Fruit fly (Drosophila melanogaster) whole organism: Measurements from ENCODE around the gene Noc2.

Source experiments
- CG8478 ChIP-seq: fragments of >200 bp; optimal IDR thresholded peaks from 2 replicates; lab custom pipeline; 2018; ENCODE audit warnings: inconsistent platforms
- Dll ChIP-seq: fragments of >200 bp; optimal IDR thresholded peaks from 2 replicates; lab custom pipeline; 2017
- EcR ChIP-seq, 2 experiments: fragments of >200 bp; optimal IDR thresholded peaks; 2 replicates each; lab custom pipeline; 2017; ENCODE audit warnings: missing biosample characterization in 2 of 2, missing genetic modification characterization in 2 of 2, missing genetic modification reagents in 2 of 2
- pan ChIP-seq: fragments of >200 bp; optimal IDR thresholded peaks from 2 replicates; lab custom pipeline; 2017
- psq ChIP-seq: fragments of >200 bp; optimal IDR thresholded peaks from 2 replicates; lab custom pipeline; 2017
- usp ChIP-seq: fragments of >200 bp; optimal IDR thresholded peaks from 2 replicates; lab custom pipeline; 2017; ENCODE audit warnings: missing biosample characterization, missing genetic modification characterization, mixed read lengths

Gene Noc2

dm6 chr2L:21163311-21163842, at the start of gene Noc2:
Gene Noc2 (plus strand): TSS chr2L:21163641.
- TF ChIP-seq pan (lab: Kevin White, UChicago) (no peak), CG8478 (lab: Kevin White, UChicago) (no peak), Dll (lab: Kevin White, UChicago) (no peak), psq (lab: Kevin White, UChicago) (no peak), usp (GFP tag; lab: Kevin White, UChicago) (no peak), EcR (GFP tag; optimal IDR thresholded peaks at IDR 0.05; lab: Kevin White, UChicago) (no peak)

DNA sequence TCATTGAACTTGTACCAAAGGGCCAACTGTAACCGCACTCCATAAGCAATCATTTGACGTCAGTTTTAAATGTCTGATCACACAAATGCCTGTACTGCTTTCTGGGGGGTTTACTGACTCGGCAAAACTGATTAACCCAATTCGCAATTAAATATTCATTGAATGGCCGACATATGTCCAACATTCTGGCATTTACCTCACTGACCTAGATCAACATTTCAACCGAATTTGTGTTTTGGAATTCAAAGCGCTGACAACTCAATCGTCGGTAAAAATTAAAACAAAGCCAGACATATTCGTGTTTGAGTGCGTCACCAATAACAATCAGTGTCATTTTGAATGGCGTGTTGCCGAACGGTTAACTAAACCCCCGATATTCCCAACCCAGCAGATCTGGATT, 47.8 kb upstream of the Noc2 start:
- no peak for TF ChIP-seq pan (lab: Kevin White, UChicago)
- no peak for TF ChIP-seq usp (GFP tag; lab: Kevin White, UChicago)
- no peak for TF ChIP-seq EcR (GFP tag; optimal IDR thresholded peaks at IDR 0.05; lab: Kevin White, UChicago)
- no peak for TF ChIP-seq psq (lab: Kevin White, UChicago)
- no peak for TF ChIP-seq Dll (lab: Kevin White, UChicago)
- TF ChIP-seq CG8478 (lab: Kevin White, UChicago), result no peak

dm6 chr2L:21135764-21136163, 27.7 kb upstream of the Noc2 start:
- TF ChIP-seq pan (lab: Kevin White, UChicago) (no peak), EcR (GFP tag; optimal IDR thresholded peaks at IDR 0.05; lab: Kevin White, UChicago) (no peak), psq (lab: Kevin White, UChicago) (no peak), CG8478 (lab: Kevin White, UChicago) (no peak), usp (GFP tag; lab: Kevin White, UChicago) (no peak), Dll (lab: Kevin White, UChicago) (no peak)

- TF ChIP-seq usp (GFP tag; lab: Kevin White, UChicago), result no peak
- no peak for TF ChIP-seq pan (lab: Kevin White, UChicago)
- no peak for TF ChIP-seq psq (lab: Kevin White, UChicago)
- no peak for TF ChIP-seq CG8478 (lab: Kevin White, UChicago)
- no peak for TF ChIP-seq EcR (GFP tag; optimal IDR thresholded peaks at IDR 0.05; lab: Kevin White, UChicago)
- TF ChIP-seq Dll (lab: Kevin White, UChicago), result no peak
Observed at dm6 chr2L:21141714-21142500, 21.5 kb upstream of the Noc2 start, which contains the start of gene Dap160. Gene Dap160 (minus strand): TSS chr2L:21142347.

DNA sequence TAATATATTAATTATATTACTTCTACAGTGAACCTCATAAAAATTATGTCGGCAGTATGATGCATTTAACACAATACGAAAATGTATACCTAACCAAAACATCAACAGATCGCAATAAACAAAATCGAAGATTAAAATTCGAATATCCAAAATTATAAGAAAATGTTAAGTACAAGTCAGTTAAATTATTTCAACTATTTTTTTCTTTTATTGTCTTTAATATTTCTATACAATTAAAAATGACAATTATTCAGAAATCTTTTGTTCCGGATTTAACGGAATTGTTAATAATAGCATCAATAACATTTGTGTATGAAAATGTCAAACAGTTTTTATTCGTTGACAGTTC, 21.0 kb upstream of the Noc2 start:
- TF ChIP-seq usp (GFP tag; lab: Kevin White, UChicago), result no peak
- no peak for TF ChIP-seq psq (lab: Kevin White, UChicago)
- no peak for TF ChIP-seq CG8478 (lab: Kevin White, UChicago)
- TF ChIP-seq EcR (GFP tag; optimal IDR thresholded peaks at IDR 0.05; lab: Kevin White, UChicago), result no peak
- no peak for TF ChIP-seq Dll (lab: Kevin White, UChicago)
- TF ChIP-seq pan (lab: Kevin White, UChicago), result no peak

DNA sequence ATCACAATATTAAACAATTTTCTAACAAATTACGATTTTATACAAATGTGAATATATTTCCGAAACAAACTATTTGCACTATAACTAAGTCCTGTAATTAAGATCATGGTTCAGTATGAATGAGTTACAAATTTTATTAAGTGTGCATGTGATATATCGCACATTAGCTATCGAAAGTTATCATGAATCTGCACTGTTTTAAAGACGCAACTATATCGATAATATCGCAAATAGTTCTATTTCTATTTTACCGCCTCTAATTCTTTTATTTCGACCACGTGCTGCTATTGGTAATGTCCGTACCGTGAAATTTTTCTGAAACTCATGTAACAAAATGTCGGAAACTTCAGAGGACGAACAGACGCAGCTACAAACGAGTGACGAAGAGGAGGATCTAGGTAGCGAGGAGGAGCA, 20.5 kb upstream of the Noc2 start, which contains the start of gene pths:
Gene pths, plus strand, starts transcription at position 258 of the 414 bp plus-strand sequence.
- no peak for TF ChIP-seq psq (lab: Kevin White, UChicago)

DNA sequence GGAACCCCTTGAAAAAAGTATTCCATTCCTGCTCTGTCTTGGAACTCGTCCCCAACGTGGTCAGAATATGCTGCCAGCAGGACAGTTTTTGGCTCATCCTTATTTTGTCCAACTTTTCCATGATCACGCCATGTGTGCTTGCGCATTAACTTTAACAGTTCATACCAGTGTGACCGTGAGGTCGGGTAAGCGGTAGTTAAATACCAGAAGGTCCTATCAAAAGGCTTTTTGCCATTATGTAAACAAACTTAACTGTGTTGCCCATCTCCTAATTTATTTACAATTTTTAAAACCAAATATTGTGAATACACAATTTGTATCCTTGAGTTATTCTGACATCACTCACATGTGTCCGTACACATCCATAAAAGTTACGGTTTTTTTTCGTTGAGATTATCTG, 15.2 kb upstream of the Noc2 start, which contains the start of gene del:
Gene del, minus strand, starts transcription at position 305 of the 400 bp plus-strand sequence.
- TF ChIP-seq Dll (lab: Kevin White, UChicago), result no peak
- no peak for TF ChIP-seq CG8478 (lab: Kevin White, UChicago)
- no peak for TF ChIP-seq EcR (GFP tag; optimal IDR thresholded peaks at IDR 0.05; lab: Kevin White, UChicago)
- no peak for TF ChIP-seq pan (lab: Kevin White, UChicago)
- TF ChIP-seq usp (GFP tag; lab: Kevin White, UChicago), result no peak
- no peak for TF ChIP-seq psq (lab: Kevin White, UChicago)

dm6 chr2L:21149053-21149452, 14.4 kb upstream of the Noc2 start:
- TF ChIP-seq psq (lab: Kevin White, UChicago) (no peak), EcR (GFP tag; optimal IDR thresholded peaks at IDR 0.05; lab: Kevin White, UChicago) (no peak), usp (GFP tag; lab: Kevin White, UChicago) (no peak), Dll (lab: Kevin White, UChicago) (no peak), pan (lab: Kevin White, UChicago) (no peak), CG8478 (lab: Kevin White, UChicago) (no peak)

DNA sequence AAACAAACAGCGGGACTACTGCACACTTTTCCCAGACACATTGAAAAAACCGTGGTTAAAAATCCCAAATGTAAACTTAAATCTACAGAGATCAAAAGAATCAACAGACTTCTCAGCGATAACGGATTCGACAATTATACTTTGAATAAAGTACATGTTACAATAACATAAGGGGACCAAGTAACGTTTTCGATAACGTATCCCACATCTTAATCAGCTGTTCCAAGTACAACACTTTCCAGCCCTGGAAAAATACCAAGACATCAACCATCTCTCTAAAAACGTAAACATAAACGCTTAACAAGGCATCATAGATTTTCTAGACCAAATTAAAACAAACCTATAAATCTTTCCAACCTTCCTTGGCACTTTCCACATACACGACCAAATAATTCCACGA, 9.6 kb upstream of the Noc2 start:
- no peak for TF ChIP-seq EcR (GFP tag; optimal IDR thresholded peaks at IDR 0.05; lab: Kevin White, UChicago)
- no peak for TF ChIP-seq pan (lab: Kevin White, UChicago)
- no peak for TF ChIP-seq psq (lab: Kevin White, UChicago)
- TF ChIP-seq Dll (lab: Kevin White, UChicago), result no peak
- no peak for TF ChIP-seq CG8478 (lab: Kevin White, UChicago)
- no peak for TF ChIP-seq usp (GFP tag; lab: Kevin White, UChicago)

DNA sequence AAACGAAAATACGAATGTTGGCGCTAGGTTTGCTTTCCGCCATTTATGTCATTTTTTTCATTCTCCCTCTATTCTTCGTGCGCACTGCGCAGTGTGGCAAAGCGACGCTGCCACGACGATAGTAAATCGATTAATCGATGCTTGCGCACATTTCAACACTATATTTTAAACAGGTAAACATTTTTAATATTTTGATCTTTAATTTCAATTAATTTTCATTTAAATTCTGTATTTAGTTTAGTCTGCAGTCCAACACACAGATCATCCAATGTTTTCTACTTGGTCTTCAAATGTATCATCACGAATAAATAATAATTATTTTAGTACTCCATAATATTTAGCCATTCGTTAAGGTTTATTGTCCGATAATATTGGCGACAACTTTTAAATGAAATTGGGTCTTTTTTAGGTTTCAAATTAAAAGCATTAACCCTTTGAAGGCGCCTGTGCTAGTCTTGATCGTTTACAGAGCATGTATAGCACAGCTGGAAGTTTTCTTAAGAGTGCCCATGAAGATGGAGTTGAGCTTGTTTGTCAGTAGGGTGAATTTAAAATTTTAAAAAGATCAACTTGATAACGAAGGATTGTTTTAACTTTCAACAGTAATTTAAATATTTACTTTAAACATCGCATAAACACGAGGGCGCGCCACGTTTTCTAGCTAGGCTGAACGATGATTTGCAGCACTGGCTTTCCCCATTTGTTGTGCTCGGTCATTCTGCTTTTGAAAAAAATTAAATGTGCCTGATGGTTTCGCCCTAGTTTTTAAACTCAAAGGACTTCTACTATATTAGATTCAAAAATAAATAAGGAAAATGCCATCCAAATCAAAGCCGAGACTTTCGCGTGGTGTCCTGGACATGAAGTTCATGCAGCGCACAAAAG, 7.0 kb upstream of the Noc2 start, which contains the start of the genes Mpp6 and E2f2:
Gene Mpp6, plus strand, starts transcription at position 133 of the 885 bp plus-strand sequence.
Gene E2f2, minus strand, starts transcription at position 594 of the 885 bp plus-strand sequence.
- TF ChIP-seq usp (GFP tag; lab: Kevin White, UChicago), result no peak
- no peak for TF ChIP-seq CG8478 (lab: Kevin White, UChicago)
- peak; percentile 40 for TF ChIP-seq psq (lab: Kevin White, UChicago)
- no peak for TF ChIP-seq Dll (lab: Kevin White, UChicago)
